Worm (Caenorhabditis elegans) whole organism, L4 larva: ENCODE results near the gene F58E6.5.

Source experiments
- Y105C5A.15 ChIP-seq: fragments of 200-800 bp; sonication (Bioruptor generic); IDR thresholded peaks from 2 replicates; pipeline ENCODE4 v1.3.6; 2022; ENCODE audit warnings: missing genetic modification characterization, missing compliant biosample characterization
- ama-1 ChIP-seq: fragments of 150-350 bp; optimal IDR thresholded peaks from 2 replicates; lab custom pipeline; 2014; ENCODE audit warnings: inconsistent platforms, mixed read lengths
- ceh-82 ChIP-seq: sonication (generic microtip); optimal IDR thresholded peaks from 2 replicates; lab custom pipeline; 2017; ENCODE audit warnings: missing biosample characterization, missing genetic modification characterization
- lin-15B ChIP-seq: fragments of 150-350 bp; sonication (generic microtip); optimal IDR thresholded peaks from 3 replicates; lab custom pipeline; 2014; ENCODE audit warnings: missing biosample characterization, missing genetic modification characterization
- nhr-237 ChIP-seq: sonication (generic microtip); optimal IDR thresholded peaks from 2 replicates; lab custom pipeline; 2017; ENCODE audit warnings: missing biosample characterization, missing genetic modification characterization
- skn-1 ChIP-seq: fragments of 150-350 bp; optimal IDR thresholded peaks from 2 replicates; lab custom pipeline; 2014; ENCODE audit warnings: missing biosample characterization, missing genetic modification characterization
- unc-62 ChIP-seq, 3 experiments: fragments of 150-350 bp in 1 of 3; sonication (generic microtip); optimal IDR thresholded peaks in 2 of 3; peaks in 1 of 3; 1 replicate in 1 of 3; 2 replicates in 2 of 3; lab custom pipeline; 2014 to 2017; ENCODE audit warnings: missing biosample characterization in 3 of 3, missing genetic modification characterization in 3 of 3, missing genetic modification reagents in 3 of 3, missing genotype in 1 of 3

ce11 chrV:9782045-9782444 is 27.7 kb upstream of the F58E6.5 start:
- TF ChIP-seq nhr-237 (tag; lab: Kevin White, UChicago), result no peak
- TF ChIP-seq unc-62 (GFP tag; optimal IDR thresholded peaks at IDR 0.05 in 1 of 2; lab: Kevin White, UChicago), result peak in 1 of 2 experiments; percentile 91
- no peak for TF ChIP-seq unc-62 (tag; optimal IDR thresholded peaks at IDR 0.05; lab: Kevin White, UChicago)
- TF ChIP-seq lin-15B, result no peak
- no peak for TF ChIP-seq ama-1 (lab: Kevin White, UChicago)
- no peak for TF ChIP-seq skn-1 (tag; lab: Kevin White, UChicago)
- TF ChIP-seq Y105C5A.15, result no peak
- TF ChIP-seq ceh-82 (tag; lab: Kevin White, UChicago), result no peak
